Worm (Caenorhabditis elegans) whole organism, L4 larva: Measurements from ENCODE around the gene F59E12.6.

Source experiments
- ceh-44 ChIP-seq: fragments of 200-800 bp; sonication (Bioruptor generic); IDR thresholded peaks from 2 replicates; pipeline ENCODE4 v1.3.6; 2022; ENCODE audit warnings: missing genetic modification reagents, missing genetic modification characterization, missing compliant biosample characterization
- ceh-82 ChIP-seq: sonication (generic microtip); optimal IDR thresholded peaks from 2 replicates; lab custom pipeline; 2017; ENCODE audit warnings: missing biosample characterization, missing genetic modification characterization
- daf-19 ChIP-seq: fragments of 200-800 bp; sonication (Bioruptor generic); conservative IDR thresholded peaks from 2 replicates; pipeline ENCODE4 v1.3.6; 2022; ENCODE audit warnings: missing genetic modification characterization, missing compliant biosample characterization
- dpl-1 ChIP-seq: fragments of 150-350 bp; optimal IDR thresholded peaks from 2 replicates; lab custom pipeline; 2014; ENCODE audit warnings: missing biosample characterization, missing genetic modification reagents, missing genetic modification characterization
- egl-27 ChIP-seq: sonication (generic microtip); optimal IDR thresholded peaks from 3 replicates; lab custom pipeline; 2017; ENCODE audit warnings: missing biosample characterization, missing genetic modification reagents, missing genetic modification characterization
- jun-1 ChIP-seq: fragments of 150-350 bp; optimal IDR thresholded peaks from 2 replicates; lab custom pipeline; 2014; ENCODE audit warnings: missing biosample characterization, missing genetic modification reagents, missing genetic modification characterization
- lin-39 ChIP-seq: fragments of 150-350 bp; optimal IDR thresholded peaks from 2 replicates; lab custom pipeline; 2014; ENCODE audit warnings: missing biosample characterization, missing genetic modification reagents, missing genetic modification characterization
- mxl-2 ChIP-seq: fragments of 200-800 bp; sonication (Bioruptor generic); conservative IDR thresholded peaks from 2 replicates; pipeline ENCODE4 v1.3.6; 2022; ENCODE audit warnings: missing genetic modification reagents, missing genetic modification characterization, missing compliant biosample characterization
- nhr-102 ChIP-seq: sonication (generic microtip); optimal IDR thresholded peaks from 2 replicates; lab custom pipeline; 2016; ENCODE audit warnings: mild to moderate bottlenecking, missing genetic modification characterization, moderate library complexity, missing compliant biosample characterization
- nhr-237 ChIP-seq: sonication (generic microtip); optimal IDR thresholded peaks from 2 replicates; lab custom pipeline; 2017; ENCODE audit warnings: missing biosample characterization, missing genetic modification characterization
- nhr-42 ChIP-seq: fragments of 200-800 bp; sonication (Bioruptor generic); IDR thresholded peaks from 2 replicates; pipeline ENCODE4 v1.3.6; 2022; ENCODE audit warnings: missing genetic modification characterization, missing compliant biosample characterization
- rbr-2 ChIP-seq: sonication (generic microtip); optimal IDR thresholded peaks from 2 replicates; lab custom pipeline; 2016; ENCODE audit warnings: missing genotype, missing genetic modification characterization, missing compliant biosample characterization
- snpc-1.2 ChIP-seq: fragments of 200-800 bp; sonication (Bioruptor generic); IDR thresholded peaks from 2 replicates; pipeline ENCODE4 v1.3.6; 2022; ENCODE audit warnings: missing genetic modification reagents, missing genetic modification characterization, missing compliant biosample characterization
- tra-1 ChIP-seq: fragments of 200-800 bp; sonication (Bioruptor generic); IDR thresholded peaks from 2 replicates; pipeline ENCODE4 v1.3.6; 2022; ENCODE audit warnings: missing genetic modification reagents, missing genetic modification characterization, missing compliant biosample characterization
- unc-62 ChIP-seq, 3 experiments: fragments of 150-350 bp in 1 of 3; sonication (generic microtip); optimal IDR thresholded peaks in 2 of 3; peaks in 1 of 3; 1 replicate in 1 of 3; 2 replicates in 2 of 3; lab custom pipeline; 2014 to 2017; ENCODE audit warnings: missing biosample characterization in 3 of 3, missing genetic modification characterization in 3 of 3, missing genetic modification reagents in 3 of 3, missing genotype in 1 of 3
- zip-2 ChIP-seq: fragments of 150-350 bp; optimal IDR thresholded peaks from 2 replicates; lab custom pipeline; 2014; ENCODE audit warnings: missing biosample characterization, missing genetic modification characterization

The F59E12.6 gene

DNA sequence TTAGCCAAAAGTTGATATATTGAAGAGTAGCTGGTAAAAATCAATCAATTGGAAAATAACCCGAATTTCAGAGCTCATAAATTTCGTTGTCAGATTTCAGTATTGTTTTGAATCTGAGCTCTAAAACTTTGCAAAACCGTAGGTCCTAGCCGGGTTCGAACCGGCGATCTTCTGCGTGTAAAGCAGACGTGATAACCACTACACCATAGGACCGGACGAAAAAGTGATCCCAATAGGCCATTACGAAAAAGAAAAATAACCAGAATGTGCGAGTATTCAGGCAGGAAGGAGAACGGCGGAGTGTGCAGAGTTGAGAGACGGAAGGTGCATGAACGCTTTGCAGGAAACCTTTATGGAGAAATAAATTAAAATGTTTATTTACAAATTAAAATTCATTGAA, 53.7 kb downstream of the F59E12.6 start (continued):
- no peak for TF ChIP-seq jun-1 (tag; lab: Kevin White, UChicago)
- no peak for TF ChIP-seq egl-27
- 0 out of 2 replicates have a peak, but pooled peaks have one; percentile 44 for TF ChIP-seq nhr-42 (GFP tag; lab: Robert Waterston, UW)
- TF ChIP-seq ceh-82 (tag; lab: Kevin White, UChicago): no peak
- no peak for TF ChIP-seq lin-39
- TF ChIP-seq tra-1 (GFP tag; lab: Robert Waterston, UW): peak; percentile 54; the same call in 1 of the 2 replicates
- TF ChIP-seq dpl-1 (GFP tag; lab: Kevin White, UChicago): no peak
- TF ChIP-seq rbr-2 (tag; lab: Kevin White, UChicago): peak; percentile 60
- TF ChIP-seq nhr-102 (tag; lab: Kevin White, UChicago): peak; percentile 56
- no peak for TF ChIP-seq mxl-2 (GFP tag; lab: Robert Waterston, UW)
- TF ChIP-seq ceh-44 (GFP tag; lab: Robert Waterston, UW): 0 out of 2 replicates have a peak, but pooled peaks have one; percentile 26
- peak; percentile 84 for TF ChIP-seq daf-19 (GFP tag; lab: Robert Waterston, UW)
- TF ChIP-seq nhr-237 (tag; lab: Kevin White, UChicago): no peak
- TF ChIP-seq zip-2 (tag; lab: Kevin White, UChicago): peak; percentile 23
- no peak for TF ChIP-seq snpc-1.2
- peak in 1 of 2 experiments; percentile 81 for TF ChIP-seq unc-62 (GFP tag; optimal IDR thresholded peaks at IDR 0.05 in 1 of 2; lab: Kevin White, UChicago)
- no peak for TF ChIP-seq unc-62 (tag; optimal IDR thresholded peaks at IDR 0.05; lab: Kevin White, UChicago)
